Fruit fly (Drosophila melanogaster): Measurements from ENCODE around the gene CG31635.

dm6 chr2L:6677453-6677852 is 28.5 kb upstream of the CG31635 start, which contains the start of gene Nse1:
- TF ChIP-seq CG12155 (GFP tag; optimal IDR thresholded peaks at IDR 0.05), result no peak
- TF ChIP-seq ap (GFP tag; IDR thresholded peaks at IDR 0.05), result no peak
- peak; percentile 79 for TF ChIP-seq BEAF-32 (GFP tag; optimal IDR thresholded peaks at IDR 0.05)
- TF ChIP-seq CG7786 (GFP tag; optimal IDR thresholded peaks at IDR 0.05), result no peak
- no peak for TF ChIP-seq Spps (tag; optimal IDR thresholded peaks at IDR 0.05)
- TF ChIP-seq pzg (GFP tag; optimal IDR thresholded peaks at IDR 0.05), result peak; percentile 82
- TF ChIP-seq fru (optimal IDR thresholded peaks at IDR 0.05), result no peak

All from whole organism, embryonic.